Fruit fly (Drosophila melanogaster) whole organism, embryonic: ENCODE data around the gene S6KL.
A peak's percentile ranks its signal among the peaks of the same experiment; 100 is the strongest.

Experiments used
- ATbp ChIP-seq: fragments of 200-800 bp; sonication (Bioruptor generic); optimal IDR thresholded peaks from 2 replicates; lab custom pipeline; 2017; ENCODE audit warnings: missing biosample characterization, mild to moderate bottlenecking, missing genetic modification characterization, missing genetic modification reagents
- Aef1 ChIP-seq: fragments of 200-800 bp; sonication (Bioruptor generic); IDR thresholded peaks from 3 replicates; pipeline ENCODE4 v1.3.6; 2022; ENCODE audit warnings: missing biosample characterization, missing genetic modification characterization
- Atf-2 ChIP-seq: fragments of 200-800 bp; sonication (Bioruptor generic); optimal IDR thresholded peaks from 2 replicates; lab custom pipeline; 2016; ENCODE audit warnings: missing biosample characterization, missing genetic modification characterization
- Awh ChIP-seq: fragments of 200-800 bp; sonication (Bioruptor generic); IDR thresholded peaks from 2 replicates; pipeline ENCODE4, ENCODE4 v1.3.6; 2022; ENCODE audit warnings: missing biosample characterization, missing genetic modification characterization
- B-H1 ChIP-seq: fragments of 200-800 bp; sonication (Bioruptor generic); IDR thresholded peaks from 3 replicates; pipeline ENCODE4 v1.3.6; 2022; ENCODE audit warnings: missing biosample characterization, missing genetic modification characterization
- CG12769 ChIP-seq: fragments of 200-800 bp; sonication (Bioruptor generic); optimal IDR thresholded peaks from 2 replicates; lab custom pipeline; 2019; ENCODE audit warnings: missing biosample characterization, mild to moderate bottlenecking, missing genetic modification characterization, moderate library complexity
- CG13296 ChIP-seq: fragments of 200-800 bp; sonication (Bioruptor generic); optimal IDR thresholded peaks from 3 replicates; lab custom pipeline; 2018; ENCODE audit warnings: missing biosample characterization, mild to moderate bottlenecking, missing genetic modification characterization
- CG13894 ChIP-seq: fragments of 200-800 bp; sonication (Bioruptor generic); optimal IDR thresholded peaks from 3 replicates; lab custom pipeline; 2018; ENCODE audit warnings: missing biosample characterization, mild to moderate bottlenecking, missing genetic modification characterization, moderate library complexity
- CG1603 ChIP-seq: fragments of 200-800 bp; sonication (Bioruptor generic); optimal IDR thresholded peaks from 2 replicates; lab custom pipeline; 2019; ENCODE audit warnings: missing biosample characterization, mild to moderate bottlenecking, missing genetic modification characterization, moderate library complexity
- CG17361 ChIP-seq: fragments of 200-800 bp; sonication (Bioruptor generic); IDR thresholded peaks from 3 replicates; pipeline ENCODE4 v1.3.6; 2022; ENCODE audit warnings: missing biosample characterization, missing genetic modification characterization
- CG43689 ChIP-seq: fragments of 200-800 bp; sonication (Bioruptor generic); IDR thresholded peaks from 2 replicates; pipeline ENCODE4 v1.3.6; 2022; ENCODE audit warnings: missing biosample characterization, missing genetic modification characterization
- CG5245 ChIP-seq: fragments of 200-800 bp; sonication (Bioruptor generic); optimal IDR thresholded peaks from 3 replicates; lab custom pipeline; 2016; ENCODE audit warnings: missing biosample characterization, missing genetic modification characterization
- CG7357 ChIP-seq: fragments of 200-800 bp; sonication (Bioruptor generic); IDR thresholded peaks from 3 replicates; pipeline ENCODE4 v1.3.6; 2022; ENCODE audit warnings: missing biosample characterization, missing genetic modification characterization
- CG7372 ChIP-seq: fragments of 200-800 bp; sonication (Bioruptor generic); IDR thresholded peaks from 2 replicates; pipeline ENCODE4 v1.3.6; 2022; ENCODE audit warnings: missing biosample characterization, missing genetic modification characterization
- CG8359 ChIP-seq: fragments of 200-800 bp; sonication (Bioruptor generic); optimal IDR thresholded peaks from 2 replicates; lab custom pipeline; 2017; ENCODE audit warnings: missing biosample characterization, mild to moderate bottlenecking, missing genetic modification characterization, borderline replicate concordance
- CG8765 ChIP-seq: fragments of 200-800 bp; sonication (Bioruptor generic); IDR thresholded peaks from 2 replicates; pipeline ENCODE4 v1.3.6; 2022; ENCODE audit warnings: missing biosample characterization, missing genetic modification characterization
- CG8924 ChIP-seq: fragments of 200-800 bp; optimal IDR thresholded peaks from 3 replicates; lab custom pipeline; 2019; ENCODE audit warnings: missing biosample characterization, mild to moderate bottlenecking, missing genetic modification characterization, moderate library complexity
- CHES-1-like ChIP-seq: fragments of 200-800 bp; sonication (Bioruptor generic); optimal IDR thresholded peaks from 2 replicates; lab custom pipeline; 2016; ENCODE audit warnings: missing biosample characterization, missing genetic modification characterization
- Chrac-16 ChIP-seq: fragments of 200-800 bp; sonication (Bioruptor generic); optimal IDR thresholded peaks from 3 replicates; lab custom pipeline; 2016; ENCODE audit warnings: missing biosample characterization, missing genetic modification characterization
- CrebB ChIP-seq: fragments of 200-800 bp; sonication (Bioruptor generic); optimal IDR thresholded peaks from 3 replicates; lab custom pipeline; 2018; ENCODE audit warnings: missing biosample characterization, mild to moderate bottlenecking, missing genetic modification characterization
- D19A ChIP-seq: fragments of 200-800 bp; optimal IDR thresholded peaks from 3 replicates; lab custom pipeline; 2019; ENCODE audit warnings: missing biosample characterization, mild to moderate bottlenecking, missing genetic modification characterization, moderate library complexity
- E2f2 ChIP-seq: fragments of 200-800 bp; sonication (Bioruptor generic); IDR thresholded peaks from 2 replicates; pipeline ENCODE4 v1.3.6; 2022; ENCODE audit warnings: missing biosample characterization, missing genetic modification characterization
- HLH54F ChIP-seq: fragments of 200-800 bp; sonication (Bioruptor generic); optimal IDR thresholded peaks from 3 replicates; lab custom pipeline; 2016; ENCODE audit warnings: missing biosample characterization, missing genetic modification characterization
- HmgZ ChIP-seq: fragments of 200-800 bp; sonication (Bioruptor generic); optimal IDR thresholded peaks from 2 replicates; lab custom pipeline; 2018; ENCODE audit warnings: missing biosample characterization, mild to moderate bottlenecking, missing genetic modification characterization
- Hr3 ChIP-seq: fragments of 200-800 bp; sonication (Bioruptor generic); optimal IDR thresholded peaks from 3 replicates; lab custom pipeline; 2016; ENCODE audit warnings: missing biosample characterization, missing genetic modification characterization
- Neu2 ChIP-seq: fragments of 200-800 bp; sonication (Bioruptor generic); optimal IDR thresholded peaks from 3 replicates; lab custom pipeline; 2016; ENCODE audit warnings: missing biosample characterization, missing genetic modification characterization, borderline replicate concordance
- Opbp ChIP-seq: fragments of 200-800 bp; sonication (Bioruptor generic); IDR thresholded peaks from 3 replicates; pipeline ENCODE4 v1.3.6; 2022; ENCODE audit warnings: missing biosample characterization, missing genetic modification characterization; ENCODE audit not compliant: partially characterized antibody
- Trl ChIP-seq, 3 experiments: fragments of >200 bp in 2 of 3; fragments of 200-800 bp in 1 of 3; sonication (Bioruptor generic) in 1 of 3; optimal IDR thresholded peaks; 2 replicates in 1 of 3; 3 replicates in 2 of 3; lab custom pipeline; 2016 to 2017; ENCODE audit warnings: missing biosample characterization in 1 of 3, missing genetic modification characterization in 1 of 3
- YL-1 ChIP-seq: fragments of 200-800 bp; sonication (Bioruptor generic); optimal IDR thresholded peaks from 3 replicates; lab custom pipeline; 2017; ENCODE audit warnings: missing biosample characterization, mild to moderate bottlenecking, missing genetic modification characterization
- ash1 ChIP-seq: fragments of 200-800 bp; sonication (Bioruptor generic); optimal IDR thresholded peaks from 2 replicates; lab custom pipeline; 2018; ENCODE audit warnings: missing biosample characterization, mild to moderate bottlenecking, missing genetic modification characterization
- ato ChIP-seq: fragments of 200-800 bp; sonication (Bioruptor generic); IDR thresholded peaks from 2 replicates; pipeline ENCODE4 v1.3.6; 2022; ENCODE audit warnings: missing biosample characterization, missing genetic modification characterization; ENCODE audit not compliant: partially characterized antibody
- croc ChIP-seq: fragments of 200-800 bp; sonication (Bioruptor generic); conservative IDR thresholded peaks from 3 replicates; pipeline ENCODE4 v1.3.6; 2022; ENCODE audit warnings: missing biosample characterization, missing genetic modification characterization
- crol ChIP-seq: fragments of 200-800 bp; sonication (Bioruptor generic); IDR thresholded peaks from 2 replicates; pipeline ENCODE4 v1.3.6; 2022; ENCODE audit warnings: missing biosample characterization, missing genetic modification characterization
- dati ChIP-seq: fragments of 200-800 bp; sonication (Bioruptor generic); IDR thresholded peaks from 2 replicates; pipeline ENCODE4 v1.3.6; 2022; ENCODE audit warnings: missing biosample characterization, missing genetic modification characterization
- ewg ChIP-seq: fragments of 200-800 bp; sonication (Bioruptor generic); optimal IDR thresholded peaks from 3 replicates; lab custom pipeline; 2017; ENCODE audit warnings: mild to moderate bottlenecking, missing biosample characterization, missing genetic modification reagents, missing genetic modification characterization
- gce ChIP-seq: fragments of 200-800 bp; sonication (Bioruptor generic); IDR thresholded peaks from 3 replicates; pipeline ENCODE4 v1.3.6; 2022; ENCODE audit warnings: missing biosample characterization, missing genetic modification characterization
- grn ChIP-seq: fragments of 200-800 bp; sonication (Bioruptor generic); optimal IDR thresholded peaks from 3 replicates; lab custom pipeline; 2017; ENCODE audit warnings: missing biosample characterization, missing genetic modification characterization
- gt ChIP-seq: fragments of 200-800 bp; sonication (Bioruptor generic); IDR thresholded peaks from 2 replicates; pipeline ENCODE4 v1.3.6; 2022; ENCODE audit warnings: missing biosample characterization, missing genetic modification characterization
- hbn ChIP-seq: fragments of 200-800 bp; sonication (Bioruptor generic); IDR thresholded peaks from 2 replicates; pipeline ENCODE4 v1.3.6; 2022; ENCODE audit warnings: missing biosample characterization, missing genetic modification characterization; ENCODE audit not compliant: partially characterized antibody
- peb ChIP-seq: fragments of 200-800 bp; sonication (Bioruptor generic); IDR thresholded peaks from 2 replicates; pipeline ENCODE4 v1.3.6; 2022; ENCODE audit warnings: missing biosample characterization, missing genetic modification characterization
- pfk ChIP-seq: fragments of 200-800 bp; sonication (Bioruptor generic); optimal IDR thresholded peaks from 2 replicates; lab custom pipeline; 2018; ENCODE audit warnings: missing biosample characterization, mild to moderate bottlenecking, missing genetic modification characterization, moderate library complexity
- pum ChIP-seq: fragments of 200-800 bp; sonication (Bioruptor generic); optimal IDR thresholded peaks from 2 replicates; lab custom pipeline; 2016; ENCODE audit warnings: missing biosample characterization, missing genetic modification characterization
- ranshi ChIP-seq: fragments of 200-800 bp; sonication (Bioruptor generic); IDR thresholded peaks from 2 replicates; pipeline ENCODE4 v1.3.6; 2022; ENCODE audit warnings: missing biosample characterization, missing genetic modification characterization
- ro ChIP-seq: fragments of 200-800 bp; sonication (Bioruptor generic); IDR thresholded peaks from 2 replicates; pipeline ENCODE4 v1.3.6; 2022; ENCODE audit warnings: missing biosample characterization, missing genetic modification characterization
- tap ChIP-seq: fragments of 200-800 bp; optimal IDR thresholded peaks from 3 replicates; lab custom pipeline; 2019; ENCODE audit warnings: missing biosample characterization, mild to moderate bottlenecking, missing genetic modification characterization, moderate library complexity
- unpg ChIP-seq: fragments of 200-800 bp; sonication (Bioruptor generic); optimal IDR thresholded peaks from 3 replicates; lab custom pipeline; 2018; ENCODE audit warnings: missing biosample characterization, mild to moderate bottlenecking, missing genetic modification characterization, moderate library complexity
- vfl ChIP-seq: fragments of 200-800 bp; sonication (Bioruptor generic); optimal IDR thresholded peaks from 2 replicates; lab custom pipeline; 2016; ENCODE audit warnings: missing biosample characterization, missing genetic modification characterization
- vnd ChIP-seq: fragments of 200-800 bp; sonication (Bioruptor generic); IDR thresholded peaks from 3 replicates; pipeline ENCODE4 v1.3.6; 2022; ENCODE audit warnings: missing biosample characterization, missing genetic modification characterization; ENCODE audit not compliant: partially characterized antibody
- wor ChIP-seq: fragments of 200-800 bp; sonication (Bioruptor generic); IDR thresholded peaks from 2 replicates; pipeline ENCODE4 v1.3.6; 2022; ENCODE audit warnings: missing biosample characterization, missing genetic modification characterization
- zf30C ChIP-seq: fragments of 200-800 bp; sonication (Bioruptor generic); optimal IDR thresholded peaks from 3 replicates; lab custom pipeline; 2018; ENCODE audit warnings: missing biosample characterization, mild to moderate bottlenecking, missing genetic modification characterization

The S6KL gene

dm6 chrX:18775839-18776538 lies 12.3 kb upstream of the S6KL start (continued):
- no peak for TF ChIP-seq vfl (GFP tag; lab: Kevin White, UChicago)
- TF ChIP-seq CG5245 (GFP tag; lab: Kevin White, UChicago): no peak
- TF ChIP-seq Aef1: no peak
- TF ChIP-seq wor (GFP tag; lab: Robert Waterston, UW): peak; percentile 51
- no peak for TF ChIP-seq vnd (GFP tag; lab: Robert Waterston, UW)
- peak; percentile 71 for TF ChIP-seq ewg (GFP tag; lab: Kevin White, UChicago)
- TF ChIP-seq ATbp (GFP tag; lab: Kevin White, UChicago): peak; percentile 61
- peak; percentile 63 for TF ChIP-seq unpg (GFP tag; lab: Kevin White, UChicago)
- TF ChIP-seq Neu2: no peak
- TF ChIP-seq CrebB (tag; lab: Kevin White, UChicago): no peak
- TF ChIP-seq CG7357 (GFP tag; lab: Robert Waterston, UW): peak; percentile 38; the same call in 1 of the 3 replicates
- TF ChIP-seq CG1603 (tag; lab: Kevin White, UChicago): peak; percentile 32
- no peak for TF ChIP-seq ranshi
- peak; percentile 5; the same call in 1 of the 2 replicates for TF ChIP-seq peb (GFP tag; lab: Robert Waterston, UW)
- peak; percentile 56 for TF ChIP-seq Hr3 (GFP tag; lab: Kevin White, UChicago)
- TF ChIP-seq CG43689: no peak
- TF ChIP-seq tap: peak; percentile 21
- peak; percentile 60 for TF ChIP-seq D19A (tag; lab: Kevin White, UChicago)
- TF ChIP-seq HLH54F: no peak
- TF ChIP-seq croc: peak; percentile 59
- no peak for TF ChIP-seq CHES-1-like (GFP tag; lab: Kevin White, UChicago)
- TF ChIP-seq dati (GFP tag; lab: Robert Waterston, UW): no peak
- TF ChIP-seq pfk: no peak
- TF ChIP-seq ato (GFP tag; lab: Robert Waterston, UW): no peak
- TF ChIP-seq hbn: no peak
- TF ChIP-seq gt (GFP tag; lab: Robert Waterston, UW): no peak
- peak; percentile 7 for TF ChIP-seq CG8359 (GFP tag; lab: Kevin White, UChicago)
- no peak for TF ChIP-seq Atf-2
- no peak for TF ChIP-seq gce
- no peak for TF ChIP-seq CG7372
- no peak for TF ChIP-seq CG8765 (GFP tag; lab: Robert Waterston, UW)
- no peak for TF ChIP-seq Awh (GFP tag; lab: Robert Waterston, UW)
- TF ChIP-seq CG13296 (GFP tag; lab: Kevin White, UChicago): no peak
- peak; percentile 28 for TF ChIP-seq HmgZ (tag; lab: Kevin White, UChicago)
- TF ChIP-seq crol (GFP tag; lab: Robert Waterston, UW): peak; percentile 86
- peak; percentile 73 for TF ChIP-seq zf30C (GFP tag; lab: Kevin White, UChicago)
- peak; percentile 73 for TF ChIP-seq CG8924 (tag; lab: Kevin White, UChicago)
- TF ChIP-seq Chrac-16 (GFP tag; lab: Kevin White, UChicago): peak; percentile 62
- TF ChIP-seq Trl (optimal IDR thresholded peaks at IDR 0.05; lab: Kevin White, UChicago): no peak
- TF ChIP-seq Trl (GFP tag; optimal IDR thresholded peaks at IDR 0.05; lab: Kevin White, UChicago): no peak
- TF ChIP-seq CG12769 (tag; lab: Kevin White, UChicago): no peak
- no peak for TF ChIP-seq ash1 (GFP tag; lab: Kevin White, UChicago)
- TF ChIP-seq Opbp: no peak
- 0 out of 2 replicates have a peak, but pooled peaks have one; percentile 9 for TF ChIP-seq E2f2 (GFP tag; lab: Robert Waterston, UW)
- no peak for TF ChIP-seq B-H1 (GFP tag; lab: Robert Waterston, UW)
- TF ChIP-seq grn (GFP tag; lab: Kevin White, UChicago): no peak
- no peak for TF ChIP-seq CG13894
- TF ChIP-seq YL-1 (GFP tag; lab: Kevin White, UChicago): peak; percentile 8
- peak; percentile 87 for TF ChIP-seq CG17361 (GFP tag; lab: Robert Waterston, UW)
- no peak for TF ChIP-seq ro (GFP tag; lab: Robert Waterston, UW)
- peak; percentile 21 for TF ChIP-seq pum (GFP tag; lab: Kevin White, UChicago)
